Fruit fly (Drosophila melanogaster) whole organism, wandering third instar larva: ENCODE data around the gene Atat.

Experiments used
- Abd-B ChIP-seq: fragments of >200 bp; optimal IDR thresholded peaks from 2 replicates; lab custom pipeline; 2017; ENCODE audit warnings: missing biosample characterization, missing genetic modification characterization
- CG32264 ChIP-seq: fragments of 200-800 bp; sonication (Bioruptor generic); optimal IDR thresholded peaks from 2 replicates; lab custom pipeline; 2016; ENCODE audit warnings: missing biosample characterization, missing genetic modification characterization
- CG9705 ChIP-seq: fragments of 200-800 bp; sonication (Bioruptor generic); optimal IDR thresholded peaks from 2 replicates; lab custom pipeline; 2018; ENCODE audit warnings: missing biosample characterization, mild to moderate bottlenecking, missing genetic modification characterization
- CrebA ChIP-seq: fragments of 200-800 bp; sonication (Bioruptor generic); optimal IDR thresholded peaks from 2 replicates; lab custom pipeline; 2016; ENCODE audit warnings: missing biosample characterization, mild to moderate bottlenecking, missing genetic modification characterization, borderline replicate concordance
- Dfd ChIP-seq: fragments of >200 bp; optimal IDR thresholded peaks from 2 replicates; lab custom pipeline; 2017; ENCODE audit warnings: missing biosample characterization, missing genetic modification characterization
- Dif ChIP-seq: fragments of 200-275, 200-300 bp; sonication (Bioruptor generic); optimal IDR thresholded peaks from 2 replicates; lab custom pipeline; 2018; ENCODE audit warnings: missing biosample characterization, missing genetic modification characterization; ENCODE audit not compliant: partially characterized antibody
- GATAd ChIP-seq: sonication (Bioruptor generic); optimal IDR thresholded peaks from 2 replicates; lab custom pipeline; 2016; ENCODE audit warnings: missing biosample characterization, missing genetic modification characterization
- HLH106 ChIP-seq: fragments of 200-800 bp; optimal IDR thresholded peaks from 3 replicates; lab custom pipeline; 2019; ENCODE audit warnings: missing biosample characterization, mild to moderate bottlenecking, missing genetic modification characterization, moderate library complexity
- Hnf4 ChIP-seq: fragments of 200-800 bp; sonication (Bioruptor generic); optimal IDR thresholded peaks from 2 replicates; lab custom pipeline; 2016; ENCODE audit warnings: missing biosample characterization, mild to moderate bottlenecking, missing genetic modification characterization
- Hr78 ChIP-seq: fragments of >200 bp; optimal IDR thresholded peaks from 2 replicates; lab custom pipeline; 2017; ENCODE audit warnings: missing biosample characterization, missing genetic modification characterization
- Hr83 ChIP-seq: fragments of 200-300 bp; sonication (Bioruptor generic); optimal IDR thresholded peaks from 2 replicates; lab custom pipeline; 2016; ENCODE audit warnings: missing biosample characterization, mild to moderate bottlenecking, missing genetic modification characterization, moderate library complexity; ENCODE audit not compliant: poor library complexity, severe bottlenecking
- Jra ChIP-seq: sonication (Bioruptor generic); optimal IDR thresholded peaks from 2 replicates; lab custom pipeline; 2016; ENCODE audit warnings: missing biosample characterization, missing genetic modification characterization
- Mio ChIP-seq: sonication (Bioruptor generic); optimal IDR thresholded peaks from 2 replicates; lab custom pipeline; 2016; ENCODE audit warnings: missing biosample characterization, missing genetic modification characterization
- Myc ChIP-seq: fragments of >200 bp; optimal IDR thresholded peaks from 2 replicates; lab custom pipeline; 2017
- N ChIP-seq: fragments of >200 bp; optimal IDR thresholded peaks from 2 replicates; lab custom pipeline; 2018; ENCODE audit warnings: missing biosample characterization, missing external identifiers, missing genetic modification characterization
- OdsH ChIP-seq: fragments of 200-800 bp; sonication (Bioruptor generic); optimal IDR thresholded peaks from 2 replicates; lab custom pipeline; 2016; ENCODE audit warnings: missing biosample characterization, mild to moderate bottlenecking, missing genetic modification characterization
- Rel ChIP-seq, 2 experiments: fragments of 200-800 bp; sonication (Bioruptor generic) in 1 of 2; optimal IDR thresholded peaks; 2 replicates in 1 of 2; 3 replicates in 1 of 2; lab custom pipeline; 2016 to 2019; ENCODE audit warnings: mild to moderate bottlenecking in 2 of 2, missing biosample characterization in 2 of 2, missing genetic modification characterization in 2 of 2, moderate library complexity in 1 of 2
- Sp1 ChIP-seq: fragments of 200-800 bp; sonication (Bioruptor generic); optimal IDR thresholded peaks from 3 replicates; lab custom pipeline; 2019; ENCODE audit warnings: missing biosample characterization, mild to moderate bottlenecking, missing genetic modification characterization, moderate library complexity
- Vsx2 ChIP-seq: fragments of 200-300, 225-300 bp; sonication (Bioruptor generic); optimal IDR thresholded peaks from 2 replicates; lab custom pipeline; 2018; ENCODE audit warnings: missing biosample characterization, missing genetic modification characterization; ENCODE audit not compliant: partially characterized antibody
- br ChIP-seq: fragments of 200-800 bp; sonication (Bioruptor generic); optimal IDR thresholded peaks from 2 replicates; lab custom pipeline; 2016; ENCODE audit warnings: missing biosample characterization, missing genetic modification characterization
- brk ChIP-seq: fragments of 200-800 bp; sonication (Bioruptor generic); optimal IDR thresholded peaks from 2 replicates; lab custom pipeline; 2016; ENCODE audit warnings: missing biosample characterization, mild to moderate bottlenecking, missing genetic modification characterization
- dl ChIP-seq, 2 experiments: fragments of 175-275, 200-275 bp in 1 of 2; fragments of 200-275 bp in 1 of 2; sonication (Bioruptor generic); optimal IDR thresholded peaks; lab custom pipeline; 2018; ENCODE audit warnings: mild to moderate bottlenecking in 2 of 2, missing biosample characterization in 2 of 2, missing genetic modification characterization in 2 of 2, moderate library complexity in 2 of 2; ENCODE audit not compliant: partially characterized antibody in 2 of 2, insufficient read depth in 1 of 2
- dmrt93B ChIP-seq: fragments of 200-800 bp; sonication (Bioruptor generic); optimal IDR thresholded peaks from 2 replicates; lab custom pipeline; 2018; ENCODE audit warnings: missing biosample characterization, mild to moderate bottlenecking, missing genetic modification characterization
- dsf ChIP-seq: sonication (Bioruptor generic); optimal IDR thresholded peaks from 2 replicates; lab custom pipeline; 2016; ENCODE audit warnings: missing biosample characterization, missing genetic modification characterization, borderline replicate concordance
- ey ChIP-seq: fragments of 200-800 bp; sonication (Bioruptor generic); optimal IDR thresholded peaks from 2 replicates; lab custom pipeline; 2016; ENCODE audit warnings: missing biosample characterization, missing genetic modification characterization
- foxo ChIP-seq, 2 experiments: fragments of 200-800 bp; sonication (Bioruptor generic); optimal IDR thresholded peaks; 2 replicates in 1 of 2; 3 replicates in 1 of 2; lab custom pipeline; 2016 to 2017; ENCODE audit warnings: missing biosample characterization in 2 of 2, missing genetic modification characterization in 2 of 2
- fru ChIP-seq: fragments of 200-800 bp; sonication (Bioruptor generic); optimal IDR thresholded peaks from 3 replicates; lab custom pipeline; 2016; ENCODE audit warnings: missing biosample characterization, mild to moderate bottlenecking, missing genetic modification characterization
- h ChIP-seq: fragments of 200-800 bp; sonication (Bioruptor generic); optimal IDR thresholded peaks from 3 replicates; lab custom pipeline; 2016; ENCODE audit warnings: missing biosample characterization, mild to moderate bottlenecking, missing genetic modification characterization
- jim ChIP-seq: fragments of 175-275, 200-325 bp; sonication (Bioruptor generic); optimal IDR thresholded peaks from 2 replicates; lab custom pipeline; 2016; ENCODE audit warnings: missing biosample characterization, mild to moderate bottlenecking, missing genetic modification characterization
- lola ChIP-seq: fragments of >200 bp; optimal IDR thresholded peaks from 2 replicates; lab custom pipeline; 2017; ENCODE audit warnings: missing biosample characterization, missing genetic modification characterization
- pan ChIP-seq: fragments of >200 bp; optimal IDR thresholded peaks from 2 replicates; lab custom pipeline; 2017
- psq ChIP-seq: fragments of 200-800 bp; sonication (Bioruptor generic); optimal IDR thresholded peaks from 3 replicates; lab custom pipeline; 2017; ENCODE audit warnings: missing biosample characterization, mild to moderate bottlenecking, missing genetic modification characterization, moderate library complexity
- rgr ChIP-seq: fragments of 200-800 bp; sonication (Bioruptor generic); optimal IDR thresholded peaks from 3 replicates; lab custom pipeline; 2016; ENCODE audit warnings: missing biosample characterization, mild to moderate bottlenecking, missing genetic modification characterization
- sage ChIP-seq: fragments of 200-800 bp; sonication (Bioruptor generic); optimal IDR thresholded peaks from 2 replicates; lab custom pipeline; 2016; ENCODE audit warnings: missing biosample characterization, mild to moderate bottlenecking, missing genetic modification characterization
- sv ChIP-seq: fragments of 200-800 bp; sonication (Bioruptor generic); optimal IDR thresholded peaks from 3 replicates; lab custom pipeline; 2016; ENCODE audit warnings: missing biosample characterization, missing genetic modification characterization
- tai ChIP-seq: sonication (Bioruptor generic); optimal IDR thresholded peaks from 2 replicates; lab custom pipeline; 2016; ENCODE audit warnings: missing biosample characterization, missing genetic modification characterization
- usp ChIP-seq: fragments of >200 bp; optimal IDR thresholded peaks from 2 replicates; lab custom pipeline; 2017; ENCODE audit warnings: missing biosample characterization, missing genetic modification characterization
- woc ChIP-seq: sonication (Bioruptor generic); optimal IDR thresholded peaks from 2 replicates; lab custom pipeline; 2016; ENCODE audit warnings: missing biosample characterization, mild to moderate bottlenecking, missing genetic modification characterization

Atat gene

DNA sequence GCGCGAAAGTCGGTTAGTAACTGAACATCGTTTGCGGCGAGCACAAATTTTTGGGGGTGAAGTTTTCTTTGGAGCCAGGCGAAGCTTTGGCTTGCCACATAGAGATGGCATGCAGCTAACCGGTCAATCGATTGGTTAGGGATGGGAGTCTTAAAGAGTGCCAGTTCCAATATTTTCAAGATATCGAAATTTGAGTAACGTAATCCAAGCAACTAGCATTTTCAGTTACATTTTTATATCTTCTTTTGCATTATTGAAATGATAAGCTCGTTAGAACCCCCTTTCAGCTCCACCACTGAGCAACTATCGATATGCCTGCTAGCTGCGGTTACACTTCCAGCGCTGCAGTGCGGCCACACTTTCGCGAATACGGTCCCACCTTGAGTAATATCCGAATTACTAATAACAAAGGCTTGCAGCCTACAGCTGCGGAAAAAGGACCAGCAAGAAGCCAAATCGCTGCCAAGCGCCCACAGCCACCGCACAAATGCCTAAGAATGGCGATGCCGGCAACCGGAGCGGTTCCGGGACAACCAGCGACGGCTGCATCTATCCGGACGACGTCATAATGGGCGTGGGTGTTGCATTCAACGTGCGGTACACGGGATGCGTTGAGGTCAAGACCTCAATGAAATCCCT lies at the start of gene Atat, which contains the start of gene Shc:
TSS of gene Atat (minus strand) at position 103 of the 639 bp plus-strand sequence.
TSS of gene Shc (plus strand) at position 355 of the 639 bp plus-strand sequence.
- TF ChIP-seq CG32264 (GFP tag; lab: Kevin White, UChicago) (peak; percentile 97), CrebA (GFP tag; lab: Kevin White, UChicago) (no peak), rgr (GFP tag; lab: Kevin White, UChicago) (peak; percentile 99), fru (GFP tag; lab: Kevin White, UChicago) (peak; percentile 99), Mio (GFP tag; lab: Kevin White, UChicago) (peak; percentile 94), psq (GFP tag; lab: Kevin White, UChicago) (peak; percentile 97), Hr83 (GFP tag; lab: Kevin White, UChicago) (peak; percentile 98), Vsx2 (no peak), dsf (GFP tag; lab: Kevin White, UChicago) (peak; percentile 97), Hr78 (GFP tag; lab: Kevin White, UChicago) (no peak), HLH106 (peak; percentile 99), dmrt93B (GFP tag; lab: Kevin White, UChicago) (peak; percentile 100), N (GFP tag; lab: Kevin White, UChicago) (no peak), CG9705 (GFP tag; lab: Kevin White, UChicago) (peak; percentile 99), pan (lab: Kevin White, UChicago) (no peak), Myc (lab: Kevin White, UChicago) (peak; percentile 20), jim (GFP tag; lab: Kevin White, UChicago) (peak; percentile 94), Dif (no peak), ey (GFP tag; lab: Kevin White, UChicago) (peak; percentile 99), woc (GFP tag; lab: Kevin White, UChicago) (peak; percentile 99), h (GFP tag; lab: Kevin White, UChicago) (peak; percentile 99), Sp1 (GFP tag; lab: Kevin White, UChicago) (peak; percentile 98), sv (peak; percentile 99), Dfd (GFP tag; lab: Kevin White, UChicago) (peak; percentile 97), tai (peak; percentile 99), dl (GFP tag; optimal IDR thresholded peaks at IDR 0.05; lab: Kevin White, UChicago; ENCODE audit: insufficient read depth in 1 of 2, partially characterized antibody in 2 of 2) (no peak), OdsH (GFP tag; lab: Kevin White, UChicago) (peak; percentile 99), GATAd (GFP tag; lab: Kevin White, UChicago) (peak; percentile 97), br (GFP tag; lab: Kevin White, UChicago) (peak; percentile 99), lola (GFP tag; lab: Kevin White, UChicago) (no peak), Hnf4 (GFP tag; lab: Kevin White, UChicago) (peak; percentile 99), Jra (GFP tag; lab: Kevin White, UChicago) (peak; percentile 98), Rel (GFP tag; optimal IDR thresholded peaks at IDR 0.05; lab: Kevin White, UChicago) (peak; percentile 50), Rel (tag; optimal IDR thresholded peaks at IDR 0.05; lab: Kevin White, UChicago) (peak; percentile 91), Abd-B (GFP tag; lab: Kevin White, UChicago) (no peak), foxo (GFP tag; optimal IDR thresholded peaks at IDR 0.05; lab: Kevin White, UChicago) (peak; percentile 91 to 99), sage (GFP tag; lab: Kevin White, UChicago) (peak; percentile 91), brk (GFP tag; lab: Kevin White, UChicago) (peak; percentile 93), usp (peak; percentile 11)
